Fruit fly (Drosophila melanogaster): ENCODE results near the gene Ugt302K1.

Gene Ugt302K1

dm6 chr3R:11198062-11198472, 44.4 kb upstream of the Ugt302K1 start:
- TF ChIP-seq en (GFP tag; optimal IDR thresholded peaks at IDR 0.05): no peak
- TF ChIP-seq CG6689 (GFP tag; IDR thresholded peaks at IDR 0.05): no peak
- no peak for TF ChIP-seq CG12236 (GFP tag; optimal IDR thresholded peaks at IDR 0.05)
- TF ChIP-seq CG1647 (GFP tag; optimal IDR thresholded peaks at IDR 0.05): no peak
- TF ChIP-seq seq (GFP tag; IDR thresholded peaks at IDR 0.05): no peak
- no peak for TF ChIP-seq CG14050 (GFP tag; IDR thresholded peaks at IDR 0.05)
- no peak for TF ChIP-seq CG5953 (GFP tag; IDR thresholded peaks at IDR 0.05)
- TF ChIP-seq Atf6 (GFP tag; IDR thresholded peaks at IDR 0.05): no peak
- TF ChIP-seq CG3407 (GFP tag; optimal IDR thresholded peaks at IDR 0.05): no peak
- peak; percentile 52 for TF ChIP-seq sug (tag; optimal IDR thresholded peaks at IDR 0.05)
- no peak for TF ChIP-seq unc-4 (GFP tag; IDR thresholded peaks at IDR 0.05; ENCODE audit: partially characterized antibody)
- TF ChIP-seq Abd-B (GFP tag; optimal IDR thresholded peaks at IDR 0.05): no peak
- no peak for TF ChIP-seq sim (GFP tag; IDR thresholded peaks at IDR 0.05)
- TF ChIP-seq CG43689 (GFP tag; IDR thresholded peaks at IDR 0.05): no peak
- TF ChIP-seq Eip74EF (GFP tag; optimal IDR thresholded peaks at IDR 0.05): peak in 1 of 2 experiments; percentile 3
- no peak for TF ChIP-seq CG17912 (GFP tag; optimal IDR thresholded peaks at IDR 0.05)
- TF ChIP-seq Adf1 (GFP tag; IDR thresholded peaks at IDR 0.05): no peak; the same call in 1 of the 2 replicates
- TF ChIP-seq pb (GFP tag; optimal IDR thresholded peaks at IDR 0.05): no peak
- TF ChIP-seq CG2889 (GFP tag; IDR thresholded peaks at IDR 0.05): no peak
- no peak for TF ChIP-seq CG2202 (tag; optimal IDR thresholded peaks at IDR 0.05)
- no peak for TF ChIP-seq wor (GFP tag; IDR thresholded peaks at IDR 0.05)
- no peak for TF ChIP-seq CG18764 (GFP tag; optimal IDR thresholded peaks at IDR 0.05)
- TF ChIP-seq CG3995 (GFP tag; optimal IDR thresholded peaks at IDR 0.05): no peak
- TF ChIP-seq CG15514 (GFP tag; optimal IDR thresholded peaks at IDR 0.05): peak; percentile 11
- no peak for TF ChIP-seq CG6765 (GFP tag; optimal IDR thresholded peaks at IDR 0.05)
- no peak for TF ChIP-seq hb (GFP tag; IDR thresholded peaks at IDR 0.05; ENCODE audit: partially characterized antibody)
- TF ChIP-seq ci (GFP tag; IDR thresholded peaks at IDR 0.05): peak; percentile 60; the same call in 2 of the 3 replicates
- TF ChIP-seq vfl (GFP tag; optimal IDR thresholded peaks at IDR 0.05): no peak
- peak; percentile 84 for TF ChIP-seq CG10321 (GFP tag; IDR thresholded peaks at IDR 0.05)
- TF ChIP-seq CG16813 (GFP tag; IDR thresholded peaks at IDR 0.05; ENCODE audit: partially characterized antibody): no peak
- TF ChIP-seq gro (GFP tag; optimal IDR thresholded peaks at IDR 0.05): peak; percentile 18
- TF ChIP-seq B-H2 (GFP tag; optimal IDR thresholded peaks at IDR 0.05): no peak
- peak; percentile 36 for TF ChIP-seq CG34376 (GFP tag; optimal IDR thresholded peaks at IDR 0.05)
- 0 out of 3 replicates have a peak, but pooled peaks have one; percentile 8 for TF ChIP-seq otp (GFP tag; IDR thresholded peaks at IDR 0.05)
- no peak for TF ChIP-seq CG8944 (GFP tag; optimal IDR thresholded peaks at IDR 0.05)
- TF ChIP-seq Trl (optimal IDR thresholded peaks at IDR 0.05): peak; percentile 48 to 70
- no peak for TF ChIP-seq Trl (GFP tag; optimal IDR thresholded peaks at IDR 0.05)
- TF ChIP-seq dati (GFP tag; IDR thresholded peaks at IDR 0.05): no peak
- peak; percentile 54 for TF ChIP-seq ftz-f1 (GFP tag; optimal IDR thresholded peaks at IDR 0.05)
- no peak for TF ChIP-seq Elba2 (GFP tag; optimal IDR thresholded peaks at IDR 0.05)
- TF ChIP-seq cwo (GFP tag; optimal IDR thresholded peaks at IDR 0.05): peak; percentile 79
- peak; percentile 12 for TF ChIP-seq bcd (GFP tag; optimal IDR thresholded peaks at IDR 0.05)
- TF ChIP-seq CG10274 (GFP tag; optimal IDR thresholded peaks at IDR 0.05): no peak
- TF ChIP-seq zfh2 (GFP tag; optimal IDR thresholded peaks at IDR 0.05): no peak
- TF ChIP-seq HLH4C (GFP tag; IDR thresholded peaks at IDR 0.05; ENCODE audit: partially characterized antibody): 0 out of 3 replicates have a peak, but pooled peaks have one; percentile 12
- TF ChIP-seq prd (optimal IDR thresholded peaks at IDR 0.05): no peak
- no peak for TF ChIP-seq prd (GFP tag; IDR thresholded peaks at IDR 0.05)
- peak; percentile 52; the same call in 1 of the 2 replicates for TF ChIP-seq rib (GFP tag; IDR thresholded peaks at IDR 0.05)
- no peak for TF ChIP-seq Sry-δ (GFP tag; optimal IDR thresholded peaks at IDR 0.05)
- no peak for TF ChIP-seq D19B (GFP tag; optimal IDR thresholded peaks at IDR 0.05)
- no peak for TF ChIP-seq ken (GFP tag; IDR thresholded peaks at IDR 0.05)
- TF ChIP-seq eve (GFP tag; optimal IDR thresholded peaks at IDR 0.05): no peak
- TF ChIP-seq ab (GFP tag; optimal IDR thresholded peaks at IDR 0.05): no peak
